Fruit fly (Drosophila melanogaster): Measurements from ENCODE around the gene CG13003.

Gene CG13003

DNA sequence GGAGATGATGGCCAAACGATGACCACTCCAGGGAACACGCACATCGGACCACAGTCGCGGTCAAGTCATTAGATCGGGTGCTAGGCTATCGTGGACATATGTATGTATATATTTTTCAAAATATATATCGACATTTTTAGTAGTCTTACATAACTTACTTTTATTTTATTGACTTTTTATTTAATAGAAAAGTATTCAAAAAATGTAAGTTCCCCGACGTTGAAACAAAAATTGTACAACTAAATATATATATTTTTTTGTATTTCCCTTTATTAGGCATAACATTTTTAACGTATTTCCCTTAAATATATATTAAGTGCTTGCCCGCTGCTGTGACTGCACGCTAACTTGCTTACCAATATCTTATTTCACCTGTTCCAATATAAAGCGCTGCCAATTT, 61.2 kb downstream of the CG13003 start (continued):
- TF ChIP-seq Blimp-1 (GFP tag; optimal IDR thresholded peaks at IDR 0.05) (peak; percentile 21), disco-r (GFP tag; optimal IDR thresholded peaks at IDR 0.05) (no peak), Hr51 (GFP tag; optimal IDR thresholded peaks at IDR 0.05) (peak in 1 of 2 experiments; percentile 53), dan (GFP tag; IDR thresholded peaks at IDR 0.05) (no peak), ftz-f1 (GFP tag; optimal IDR thresholded peaks at IDR 0.05) (no peak), CG13624 (GFP tag; optimal IDR thresholded peaks at IDR 0.05) (no peak), ind (GFP tag; optimal IDR thresholded peaks at IDR 0.05) (peak; percentile 23), E2f1 (GFP tag; IDR thresholded peaks at IDR 0.05) (0 out of 2 replicates have a peak, but pooled peaks have one; percentile 21), CG2678 (tag; optimal IDR thresholded peaks at IDR 0.05) (peak; percentile 49), HLH3B (GFP tag; IDR thresholded peaks at IDR 0.05) (0 out of 2 replicates have a peak, but pooled peaks have one; percentile 28), CG7928 (GFP tag; optimal IDR thresholded peaks at IDR 0.05) (no peak), CG10366 (GFP tag; IDR thresholded peaks at IDR 0.05) (peak; percentile 37; the same call in 1 of the 2 replicates), peb (GFP tag; IDR thresholded peaks at IDR 0.05) (no peak), Eip74EF (GFP tag; optimal IDR thresholded peaks at IDR 0.05) (peak in 1 of 2 experiments; percentile 26), CG6689 (GFP tag; IDR thresholded peaks at IDR 0.05) (0 out of 2 replicates have a peak, but pooled peaks have one; percentile 41), CG7987 (GFP tag; optimal IDR thresholded peaks at IDR 0.05) (no peak), eyg (GFP tag; optimal IDR thresholded peaks at IDR 0.05) (no peak), bcd (GFP tag; optimal IDR thresholded peaks at IDR 0.05) (no peak), tll (GFP tag; optimal IDR thresholded peaks at IDR 0.05) (no peak), CG15269 (tag; optimal IDR thresholded peaks at IDR 0.05) (peak; percentile 9), Atf3 (GFP tag; optimal IDR thresholded peaks at IDR 0.05) (no peak), Fer2 (tag; optimal IDR thresholded peaks at IDR 0.05) (no peak), pita (GFP tag; optimal IDR thresholded peaks at IDR 0.05) (no peak), odd (GFP tag; optimal IDR thresholded peaks at IDR 0.05) (no peak), Xrp1 (GFP tag; IDR thresholded peaks at IDR 0.05) (peak; percentile 9; the same call in 1 of the 2 replicates), Ptx1 (GFP tag; IDR thresholded peaks at IDR 0.05) (peak; percentile 37), NC2α (GFP tag; optimal IDR thresholded peaks at IDR 0.05) (no peak), sisA (GFP tag; IDR thresholded peaks at IDR 0.05) (peak; percentile 41), CG8478 (optimal IDR thresholded peaks at IDR 0.05) (no peak), gem (tag; optimal IDR thresholded peaks at IDR 0.05) (peak; percentile 36), Pdp1 (GFP tag; optimal IDR thresholded peaks at IDR 0.05) (peak in 1 of 2 experiments; percentile 8), CG14441 (GFP tag; IDR thresholded peaks at IDR 0.05) (peak; percentile 35; the same call in 1 of the 2 replicates), tup (GFP tag; optimal IDR thresholded peaks at IDR 0.05) (no peak), tgo (GFP tag; IDR thresholded peaks at IDR 0.05) (peak; percentile 31; the same call in 1 of the 3 replicates), CG12219 (GFP tag; optimal IDR thresholded peaks at IDR 0.05) (no peak), CG9215 (GFP tag; IDR thresholded peaks at IDR 0.05) (no peak), Rfx (GFP tag; IDR thresholded peaks at IDR 0.05) (0 out of 2 replicates have a peak, but pooled peaks have one; percentile 9), vvl (GFP tag; IDR thresholded peaks at IDR 0.05) (0 out of 2 replicates have a peak, but pooled peaks have one; percentile 48), CkIIα-i1 (GFP tag; IDR thresholded peaks at IDR 0.05) (no peak), CG34376 (GFP tag; optimal IDR thresholded peaks at IDR 0.05) (no peak), Hmx (GFP tag; optimal IDR thresholded peaks at IDR 0.05) (no peak), nmo (GFP tag; optimal IDR thresholded peaks at IDR 0.05) (peak; percentile 28), prd (optimal IDR thresholded peaks at IDR 0.05) (no peak), prd (GFP tag; IDR thresholded peaks at IDR 0.05) (peak; percentile 28; the same call in 1 of the 3 replicates), grn (GFP tag; optimal IDR thresholded peaks at IDR 0.05) (no peak), lab (GFP tag; optimal IDR thresholded peaks at IDR 0.05) (peak; percentile 24), Opbp (GFP tag; IDR thresholded peaks at IDR 0.05; ENCODE audit: partially characterized antibody) (no peak), sob (GFP tag; IDR thresholded peaks at IDR 0.05) (no peak), ranshi (GFP tag; IDR thresholded peaks at IDR 0.05) (peak; percentile 28; the same call in 1 of the 2 replicates), CG6854 (GFP tag; optimal IDR thresholded peaks at IDR 0.05) (no peak)
